Worm (Caenorhabditis elegans): Measurements from ENCODE around the gene C05D11.8.

Gene C05D11.8

ce11 chrIII:6398124-6398523 is 29.0 kb downstream of the C05D11.8 start:
- TF ChIP-seq lin-35 (GFP tag; optimal IDR thresholded peaks at IDR 0.05): no peak
- TF ChIP-seq sox-4 (tag; optimal IDR thresholded peaks at IDR 0.05): no peak
- TF ChIP-seq aly-2 (tag; optimal IDR thresholded peaks at IDR 0.05): no peak
- no peak for TF ChIP-seq nhr-47 (tag; optimal IDR thresholded peaks at IDR 0.05)
- TF ChIP-seq rnt-1 (tag; optimal IDR thresholded peaks at IDR 0.05): peak; percentile 69
- no peak for TF ChIP-seq nhr-11 (tag; optimal IDR thresholded peaks at IDR 0.05)
- no peak for TF ChIP-seq nhr-77 (tag; optimal IDR thresholded peaks at IDR 0.05)
- TF ChIP-seq lsy-2 (tag; optimal IDR thresholded peaks at IDR 0.05): peak; percentile 29 to 40
- TF ChIP-seq lin-14 (GFP tag; optimal IDR thresholded peaks at IDR 0.05): peak; percentile 57
- peak; percentile 16 for TF ChIP-seq tbx-2 (tag; optimal IDR thresholded peaks at IDR 0.05)
- no peak for TF ChIP-seq unc-98 (GFP tag; IDR thresholded peaks at IDR 0.05)
- TF ChIP-seq ztf-11 (tag; optimal IDR thresholded peaks at IDR 0.05): no peak
- no peak for TF ChIP-seq lir-3 (tag; optimal IDR thresholded peaks at IDR 0.05; ENCODE audit: poor library complexity)
- TF ChIP-seq tlp-1 (tag; optimal IDR thresholded peaks at IDR 0.05): no peak
- peak; percentile 65 for TF ChIP-seq nhr-19 (GFP tag; conservative IDR thresholded peaks at IDR 0.05)
- TF ChIP-seq snu-23 (GFP tag; optimal IDR thresholded peaks at IDR 0.05): peak; percentile 40
- peak; percentile 13 for TF ChIP-seq xbp-1 (tag; optimal IDR thresholded peaks at IDR 0.05)
- TF ChIP-seq lin-13 (GFP tag; optimal IDR thresholded peaks at IDR 0.05): no peak
- TF ChIP-seq nhr-76 (tag; optimal IDR thresholded peaks at IDR 0.05): no peak
- peak in 1 of 2 experiments; percentile 15 for TF ChIP-seq efl-1 (optimal IDR thresholded peaks at IDR 0.05)
- no peak for TF ChIP-seq efl-1 (GFP tag; optimal IDR thresholded peaks at IDR 0.05 in 1 of 2)
- TF ChIP-seq nhr-71 (tag; optimal IDR thresholded peaks at IDR 0.05): peak; percentile 89
- no peak for TF ChIP-seq nhr-28 (tag; optimal IDR thresholded peaks at IDR 0.05)
- no peak for TF ChIP-seq isw-1 (GFP tag; IDR thresholded peaks at IDR 0.05)
- no peak for TF ChIP-seq nhr-84 (tag; optimal IDR thresholded peaks at IDR 0.05)
- no peak for TF ChIP-seq ceh-63 (GFP tag; optimal IDR thresholded peaks at IDR 0.05)
- peak; percentile 54 for TF ChIP-seq lin-39 (tag; optimal IDR thresholded peaks at IDR 0.05)
- TF ChIP-seq nhr-12 (tag; optimal IDR thresholded peaks at IDR 0.05): no peak
- no peak for TF ChIP-seq ets-5 (GFP tag; IDR thresholded peaks at IDR 0.05)

- TF ChIP-seq ceh-90 (tag; optimal IDR thresholded peaks at IDR 0.05): no peak
- TF ChIP-seq nhr-19 (GFP tag; conservative IDR thresholded peaks at IDR 0.05): peak; percentile 27
- peak; percentile 79 to 99 (median 89) for TF ChIP-seq elt-3 (tag; optimal IDR thresholded peaks at IDR 0.05)
- TF ChIP-seq tlp-1 (tag; optimal IDR thresholded peaks at IDR 0.05): peak; percentile 2
- peak; percentile 34 for TF ChIP-seq snu-23 (GFP tag; optimal IDR thresholded peaks at IDR 0.05)
- TF ChIP-seq ceh-63 (GFP tag; optimal IDR thresholded peaks at IDR 0.05): no peak
- peak; percentile 27 for TF ChIP-seq jun-1 (tag; optimal IDR thresholded peaks at IDR 0.05)
- TF ChIP-seq pqm-1 (tag; optimal IDR thresholded peaks at IDR 0.05): peak; percentile 23
- TF ChIP-seq grh-1 (GFP tag; IDR thresholded peaks at IDR 0.05): peak; percentile 50; the same call in 1 of the 2 replicates
- TF ChIP-seq lir-3 (tag; optimal IDR thresholded peaks at IDR 0.05; ENCODE audit: poor library complexity): no peak
- TF ChIP-seq efl-1 (optimal IDR thresholded peaks at IDR 0.05): no peak
- TF ChIP-seq efl-1 (GFP tag; optimal IDR thresholded peaks at IDR 0.05 in 1 of 2): peak in 1 of 2 experiments; percentile 74
- TF ChIP-seq lin-14 (GFP tag; optimal IDR thresholded peaks at IDR 0.05): peak; percentile 59
- TF ChIP-seq nhr-20 (tag; optimal IDR thresholded peaks at IDR 0.05): peak; percentile 61
- no peak for TF ChIP-seq ces-1 (GFP tag; optimal IDR thresholded peaks at IDR 0.05)
- peak; percentile 37 for TF ChIP-seq nhr-85 (tag)
- TF ChIP-seq elt-2 (tag; optimal IDR thresholded peaks at IDR 0.05): peak; percentile 96
- TF ChIP-seq nhr-90 (tag; optimal IDR thresholded peaks at IDR 0.05; ENCODE audit: poor library complexity): peak; percentile 40
- peak; percentile 47 for TF ChIP-seq nhr-71 (tag; optimal IDR thresholded peaks at IDR 0.05)
These were observed 30.7 kb downstream of the C05D11.8 start for ce11 chrIII:6396381-6396780.

ce11 chrIII:6395706-6396232 is 31.3 kb downstream of the C05D11.8 start, which contains the start of gene oatr-1:
Gene oatr-1 (minus strand): TSS chrIII:6396182.
- TF ChIP-seq irx-1 (tag; optimal IDR thresholded peaks at IDR 0.05) (no peak), ceh-82 (tag; optimal IDR thresholded peaks at IDR 0.05) (no peak), mep-1 (tag; optimal IDR thresholded peaks at IDR 0.05) (no peak), fos-1 (tag; optimal IDR thresholded peaks at IDR 0.05) (no peak), C16A3.4 (tag; optimal IDR thresholded peaks at IDR 0.05) (no peak), ceh-8 (GFP tag; optimal IDR thresholded peaks at IDR 0.05) (no peak), ztf-11 (tag; optimal IDR thresholded peaks at IDR 0.05) (no peak), nhr-71 (tag; optimal IDR thresholded peaks at IDR 0.05) (peak; percentile 12), mef-2 (tag; optimal IDR thresholded peaks at IDR 0.05) (no peak), egl-13 (tag; optimal IDR thresholded peaks at IDR 0.05) (no peak), pax-3 (tag; optimal IDR thresholded peaks at IDR 0.05) (no peak), ama-1 (optimal IDR thresholded peaks at IDR 0.05) (no peak), nhr-11 (tag; optimal IDR thresholded peaks at IDR 0.05) (no peak), ces-1 (GFP tag; optimal IDR thresholded peaks at IDR 0.05) (no peak), nhr-85 (tag) (no peak), lin-15B (tag; optimal IDR thresholded peaks at IDR 0.05) (no peak), C34B4.2 (tag; optimal IDR thresholded peaks at IDR 0.05) (no peak), elt-3 (tag; optimal IDR thresholded peaks at IDR 0.05) (peak in 3 of 6 experiments; percentile 21 to 40 (median 35))

Measured in whole organism, L1 larva.